Fruit fly (Drosophila melanogaster) whole organism, embryonic: ENCODE results near the gene CG3294.

Experiments used
- CG10366 ChIP-seq: fragments of 200-800 bp; sonication (Bioruptor generic); IDR thresholded peaks from 2 replicates; pipeline ENCODE4 v1.3.6; 2022; ENCODE audit warnings: missing biosample characterization, missing genetic modification characterization
- CG11456 ChIP-seq: fragments of 200-800 bp; sonication (Bioruptor generic); IDR thresholded peaks from 3 replicates; pipeline ENCODE4 v1.3.6; 2022; ENCODE audit warnings: missing biosample characterization, missing genetic modification characterization
- CG11723 ChIP-seq: fragments of 200-800 bp; sonication (Bioruptor generic); optimal IDR thresholded peaks from 2 replicates; lab custom pipeline; 2017; ENCODE audit warnings: missing biosample characterization, mild to moderate bottlenecking, missing genetic modification characterization
- CG12236 ChIP-seq: fragments of 200-800 bp; sonication (Bioruptor generic); optimal IDR thresholded peaks from 2 replicates; lab custom pipeline; 2016; ENCODE audit warnings: missing biosample characterization, missing genetic modification characterization
- CG12391 ChIP-seq: fragments of 200-800 bp; sonication (Bioruptor generic); optimal IDR thresholded peaks from 3 replicates; lab custom pipeline; 2018; ENCODE audit warnings: missing biosample characterization, mild to moderate bottlenecking, missing genetic modification characterization, moderate library complexity
- CG12769 ChIP-seq: fragments of 200-800 bp; sonication (Bioruptor generic); optimal IDR thresholded peaks from 2 replicates; lab custom pipeline; 2019; ENCODE audit warnings: missing biosample characterization, mild to moderate bottlenecking, missing genetic modification characterization, moderate library complexity
- CG13123 ChIP-seq: fragments of 200-800 bp; sonication (Bioruptor generic); optimal IDR thresholded peaks from 2 replicates; lab custom pipeline; 2016; ENCODE audit warnings: missing biosample characterization, missing genetic modification characterization
- CG14710 ChIP-seq: fragments of 200-800 bp; sonication (Bioruptor generic); optimal IDR thresholded peaks from 3 replicates; lab custom pipeline; 2019; ENCODE audit warnings: missing biosample characterization, mild to moderate bottlenecking, missing genetic modification characterization, moderate library complexity
- CG15011 ChIP-seq: fragments of 200-800 bp; sonication (Bioruptor generic); optimal IDR thresholded peaks from 3 replicates; lab custom pipeline; 2018; ENCODE audit warnings: missing biosample characterization, mild to moderate bottlenecking, missing genetic modification characterization
- CG17568 ChIP-seq: fragments of 200-800 bp; sonication (Bioruptor generic); optimal IDR thresholded peaks from 2 replicates; lab custom pipeline; 2018; ENCODE audit warnings: missing biosample characterization, mild to moderate bottlenecking, missing genetic modification characterization, moderate library complexity
- CG18599 ChIP-seq: fragments of 200-800 bp; sonication (Bioruptor generic); optimal IDR thresholded peaks from 3 replicates; lab custom pipeline; 2017; ENCODE audit warnings: missing biosample characterization, missing genetic modification characterization, mild to moderate bottlenecking, moderate library complexity, missing genetic modification reagents
- CG2712 ChIP-seq: fragments of 200-800 bp; optimal IDR thresholded peaks from 3 replicates; lab custom pipeline; 2019; ENCODE audit warnings: missing biosample characterization, mild to moderate bottlenecking, missing genetic modification characterization, moderate library complexity
- CG2875 ChIP-seq: fragments of 200-800 bp; sonication (Bioruptor generic); optimal IDR thresholded peaks from 2 replicates; lab custom pipeline; 2017; ENCODE audit warnings: missing biosample characterization, mild to moderate bottlenecking, missing genetic modification characterization, missing genetic modification reagents
- CG31224 ChIP-seq: fragments of 200-800 bp; sonication (Bioruptor generic); IDR thresholded peaks from 2 replicates; pipeline ENCODE4 v1.3.6; 2022; ENCODE audit warnings: missing biosample characterization, missing genetic modification characterization
- CG32767 ChIP-seq: fragments of 200-800 bp; sonication (Bioruptor generic); IDR thresholded peaks from 2 replicates; pipeline ENCODE4 v1.3.6; 2022; ENCODE audit warnings: missing biosample characterization, missing genetic modification characterization
- CG3281 ChIP-seq: fragments of 200-800 bp; sonication (Bioruptor generic); optimal IDR thresholded peaks from 3 replicates; lab custom pipeline; 2017; ENCODE audit warnings: missing biosample characterization, mild to moderate bottlenecking, missing genetic modification characterization
- CG33557 ChIP-seq: fragments of 200-800 bp; sonication (Bioruptor generic); optimal IDR thresholded peaks from 2 replicates; lab custom pipeline; 2019; ENCODE audit warnings: missing biosample characterization, mild to moderate bottlenecking, missing genetic modification characterization, moderate library complexity
- CG3407 ChIP-seq: fragments of 200-800 bp; sonication (Bioruptor generic); optimal IDR thresholded peaks from 2 replicates; lab custom pipeline; 2018; ENCODE audit warnings: missing biosample characterization, mild to moderate bottlenecking, missing genetic modification characterization
- CG34422 ChIP-seq: fragments of 200-800 bp; sonication (Bioruptor generic); IDR thresholded peaks from 3 replicates; pipeline ENCODE4 v1.3.6; 2022; ENCODE audit warnings: missing biosample characterization, missing genetic modification characterization
- CG3847 ChIP-seq: fragments of 200-800 bp; sonication (Bioruptor generic); IDR thresholded peaks from 2 replicates; pipeline ENCODE4 v1.3.6; 2022; ENCODE audit warnings: missing biosample characterization, missing genetic modification characterization
- CG42726 ChIP-seq: fragments of 200-800 bp; sonication (Bioruptor generic); IDR thresholded peaks from 2 replicates; pipeline ENCODE4 v1.3.6; 2022; ENCODE audit warnings: missing biosample characterization, missing genetic modification characterization; ENCODE audit not compliant: partially characterized antibody
- CG4328 ChIP-seq: fragments of 200-800 bp; sonication (Bioruptor generic); optimal IDR thresholded peaks from 3 replicates; lab custom pipeline; 2017; ENCODE audit warnings: missing biosample characterization, missing genetic modification reagents, missing genetic modification characterization
- CG6689 ChIP-seq: fragments of 200-800 bp; sonication (Bioruptor generic); IDR thresholded peaks from 2 replicates; pipeline ENCODE4 v1.3.6; 2022; ENCODE audit warnings: missing biosample characterization, missing genetic modification characterization
- CG7556 ChIP-seq: fragments of 200-800 bp; sonication (Bioruptor generic); optimal IDR thresholded peaks from 2 replicates; lab custom pipeline; 2017; ENCODE audit warnings: missing biosample characterization, mild to moderate bottlenecking, missing genetic modification characterization
- CG7928 ChIP-seq: fragments of 200-800 bp; sonication (Bioruptor generic); optimal IDR thresholded peaks from 2 replicates; lab custom pipeline; 2017; ENCODE audit warnings: missing biosample characterization, mild to moderate bottlenecking, missing genetic modification characterization
- D19A ChIP-seq: fragments of 200-800 bp; optimal IDR thresholded peaks from 3 replicates; lab custom pipeline; 2019; ENCODE audit warnings: missing biosample characterization, mild to moderate bottlenecking, missing genetic modification characterization, moderate library complexity
- Dfd ChIP-seq, 2 experiments: fragments of >200 bp; optimal IDR thresholded peaks; 2 replicates each; lab custom pipeline; 2017; ENCODE audit warnings: missing biosample characterization in 2 of 2, missing genetic modification characterization in 2 of 2
- Dp ChIP-seq: fragments of 200-800 bp; sonication (Bioruptor generic); optimal IDR thresholded peaks from 2 replicates; lab custom pipeline; 2018; ENCODE audit warnings: missing biosample characterization, mild to moderate bottlenecking, missing genetic modification characterization, moderate library complexity
- Gug ChIP-seq: fragments of 200-800 bp; sonication (Bioruptor generic); IDR thresholded peaks from 4 replicates; pipeline ENCODE4 v1.3.6; 2022; ENCODE audit warnings: missing biosample characterization, missing genetic modification characterization
- HLH54F ChIP-seq: fragments of 200-800 bp; sonication (Bioruptor generic); optimal IDR thresholded peaks from 3 replicates; lab custom pipeline; 2016; ENCODE audit warnings: missing biosample characterization, missing genetic modification characterization
- HmgD ChIP-seq: fragments of 200-800 bp; sonication (Bioruptor generic); optimal IDR thresholded peaks from 3 replicates; lab custom pipeline; 2016; ENCODE audit warnings: missing biosample characterization, missing genetic modification characterization
- MTF-1 ChIP-seq: fragments of 200-800 bp; sonication (Bioruptor generic); optimal IDR thresholded peaks from 2 replicates; lab custom pipeline; 2018; ENCODE audit warnings: missing biosample characterization, mild to moderate bottlenecking, missing genetic modification characterization, borderline replicate concordance
- Meics ChIP-seq: fragments of 200-800 bp; sonication (Bioruptor generic); optimal IDR thresholded peaks from 2 replicates; lab custom pipeline; 2017; ENCODE audit warnings: missing biosample characterization, mild to moderate bottlenecking, missing genetic modification characterization
- Sox100B ChIP-seq: fragments of 200-800 bp; sonication (Bioruptor generic); optimal IDR thresholded peaks from 3 replicates; lab custom pipeline; 2018; ENCODE audit warnings: missing biosample characterization, mild to moderate bottlenecking, missing genetic modification characterization
- Spps ChIP-seq: fragments of 200-800 bp; sonication (Bioruptor generic); optimal IDR thresholded peaks from 2 replicates; lab custom pipeline; 2018; ENCODE audit warnings: missing biosample characterization, mild to moderate bottlenecking, missing genetic modification characterization
- Sry-δ ChIP-seq: fragments of 200-800 bp; sonication (Bioruptor generic); optimal IDR thresholded peaks from 2 replicates; lab custom pipeline; 2016; ENCODE audit warnings: missing biosample characterization, missing genetic modification characterization
- Taf1 ChIP-seq: fragments of 200-800 bp; sonication (Bioruptor generic); IDR thresholded peaks from 2 replicates; pipeline ENCODE4 v1.3.6; 2022; ENCODE audit warnings: missing biosample characterization, missing genetic modification characterization
- Usf ChIP-seq: fragments of 200-800 bp; sonication (Bioruptor generic); optimal IDR thresholded peaks from 2 replicates; lab custom pipeline; 2017; ENCODE audit warnings: missing genotype, missing biosample characterization, missing genetic modification characterization
- caup ChIP-seq: fragments of 200-800 bp; sonication (Bioruptor generic); optimal IDR thresholded peaks from 3 replicates; lab custom pipeline; 2017; ENCODE audit warnings: missing biosample characterization, mild to moderate bottlenecking, missing genetic modification characterization, moderate library complexity; ENCODE audit not compliant: severe bottlenecking
- ci ChIP-seq: fragments of 200-800 bp; sonication (Bioruptor generic); IDR thresholded peaks from 3 replicates; pipeline ENCODE4 v1.3.6; 2022; ENCODE audit warnings: missing biosample characterization, missing genetic modification characterization
- danr ChIP-seq: fragments of 200-800 bp; sonication (Bioruptor generic); IDR thresholded peaks from 2 replicates; pipeline ENCODE4 v1.3.6; 2022; ENCODE audit warnings: missing biosample characterization, missing genetic modification characterization
- eyg ChIP-seq: fragments of 200-800 bp; sonication (Bioruptor generic); optimal IDR thresholded peaks from 3 replicates; lab custom pipeline; 2016; ENCODE audit warnings: missing biosample characterization, missing genetic modification characterization
- hbn ChIP-seq: fragments of 200-800 bp; sonication (Bioruptor generic); IDR thresholded peaks from 2 replicates; pipeline ENCODE4 v1.3.6; 2022; ENCODE audit warnings: missing biosample characterization, missing genetic modification characterization; ENCODE audit not compliant: partially characterized antibody
- jigr1 ChIP-seq: fragments of 200-800 bp; sonication (Bioruptor generic); IDR thresholded peaks from 3 replicates; pipeline ENCODE4 v1.3.6; 2022; ENCODE audit warnings: missing biosample characterization, missing genetic modification characterization
- kah ChIP-seq: fragments of 200-800 bp; sonication (Bioruptor generic); optimal IDR thresholded peaks from 2 replicates; lab custom pipeline; 2018; ENCODE audit warnings: missing biosample characterization, mild to moderate bottlenecking, missing genetic modification characterization
- ken ChIP-seq: fragments of 200-800 bp; sonication (Bioruptor generic); IDR thresholded peaks from 3 replicates; pipeline ENCODE4 v1.3.6; 2022; ENCODE audit warnings: missing biosample characterization, missing genetic modification characterization
- sens ChIP-seq: fragments of 200-800 bp; sonication (Bioruptor generic); peaks from one replicate; lab custom pipeline; 2016; ENCODE audit warnings: missing biosample characterization, missing genetic modification characterization
- seq ChIP-seq: fragments of 200-800 bp; sonication (Bioruptor generic); IDR thresholded peaks from 2 replicates; pipeline ENCODE4 v1.3.6; 2022; ENCODE audit warnings: missing biosample characterization, missing genetic modification characterization
- ttk ChIP-seq: fragments of 200-800 bp; sonication (Bioruptor generic); IDR thresholded peaks from 2 replicates; pipeline ENCODE4 v2.1.2; 2022; ENCODE audit warnings: missing biosample characterization, missing genetic modification characterization
- unc-4 ChIP-seq: fragments of 200-800 bp; sonication (Bioruptor generic); IDR thresholded peaks from 2 replicates; pipeline ENCODE4 v1.3.6; 2022; ENCODE audit warnings: missing biosample characterization, missing genetic modification characterization; ENCODE audit not compliant: partially characterized antibody

The CG3294 gene

DNA sequence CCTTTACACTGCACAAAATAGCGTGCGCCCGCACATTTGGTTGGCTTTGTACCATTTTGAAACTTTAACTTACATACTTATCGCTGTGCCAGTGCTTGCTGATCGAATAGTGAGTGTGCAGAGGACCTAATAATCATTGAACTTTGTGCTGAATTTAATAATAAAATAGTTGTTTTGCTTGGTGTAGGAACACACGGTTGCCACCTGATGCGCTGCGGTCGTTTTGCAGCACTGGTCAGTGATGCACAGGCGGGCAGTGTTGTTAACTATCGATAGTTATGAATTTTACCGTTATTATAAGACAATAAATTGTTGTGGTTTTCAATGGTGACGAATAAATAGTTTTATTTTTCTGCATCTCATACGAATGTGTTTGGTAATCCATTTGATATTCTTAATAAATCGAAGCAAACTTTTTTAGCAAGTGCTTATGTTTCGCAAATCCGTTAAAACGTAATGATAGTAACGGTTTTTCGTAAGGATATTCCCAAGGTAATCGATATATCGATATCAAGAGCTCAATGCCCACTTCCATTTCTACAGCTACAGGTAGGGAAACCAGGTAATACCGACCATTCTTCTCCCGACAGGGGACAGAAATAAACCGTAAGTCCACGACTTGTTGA, 43.5 kb downstream of the CG3294 start, which contains the start of the genes tank and CG12194 (continued):
- TF ChIP-seq CG12391 (peak; percentile 99), unc-4 (GFP tag; lab: Robert Waterston, UW) (peak; percentile 79), Dfd (GFP tag; optimal IDR thresholded peaks at IDR 0.05; lab: Kevin White, UChicago) (no peak), HmgD (GFP tag; lab: Kevin White, UChicago) (peak; percentile 99), D19A (tag; lab: Kevin White, UChicago) (peak; percentile 95), Spps (tag; lab: Kevin White, UChicago) (peak; percentile 98), CG17568 (GFP tag; lab: Kevin White, UChicago) (peak; percentile 98), CG12236 (GFP tag; lab: Kevin White, UChicago) (peak; percentile 99), CG12769 (tag; lab: Kevin White, UChicago) (peak; percentile 100), Sox100B (GFP tag; lab: Kevin White, UChicago) (peak; percentile 92), CG14710 (tag; lab: Kevin White, UChicago) (peak; percentile 97), MTF-1 (GFP tag; lab: Kevin White, UChicago) (peak; percentile 98), CG34422 (GFP tag; lab: Robert Waterston, UW) (peak; percentile 100), Sry-δ (GFP tag; lab: Kevin White, UChicago) (peak; percentile 86), CG7928 (peak; percentile 82), CG3847 (GFP tag; lab: Robert Waterston, UW) (peak; percentile 99), hbn (GFP tag; lab: Robert Waterston, UW) (peak; percentile 60), CG10366 (GFP tag; lab: Robert Waterston, UW) (peak; percentile 99), CG11723 (peak; percentile 98), CG42726 (peak; percentile 69), CG32767 (GFP tag; lab: Robert Waterston, UW) (peak; percentile 99), danr (peak; percentile 99), CG11456 (GFP tag; lab: Robert Waterston, UW) (peak; percentile 99), HLH54F (peak; percentile 99), ci (GFP tag; lab: Robert Waterston, UW) (peak; percentile 100), CG2875 (GFP tag; lab: Kevin White, UChicago) (peak; percentile 99), ken (GFP tag; lab: Robert Waterston, UW) (peak; percentile 99), Dp (GFP tag; lab: Kevin White, UChicago) (peak; percentile 42), CG33557 (GFP tag; lab: Kevin White, UChicago) (peak; percentile 82), eyg (GFP tag; lab: Kevin White, UChicago) (peak; percentile 99), kah (GFP tag; lab: Kevin White, UChicago) (peak; percentile 84), Gug (GFP tag; lab: Robert Waterston, UW) (peak; percentile 100), CG13123 (GFP tag; lab: Kevin White, UChicago) (peak; percentile 98), CG3407 (GFP tag; lab: Kevin White, UChicago) (peak; percentile 98), CG2712 (tag; lab: Kevin White, UChicago) (peak; percentile 99), seq (GFP tag; lab: Robert Waterston, UW) (peak; percentile 99), CG6689 (peak; percentile 99), CG18599 (GFP tag; lab: Kevin White, UChicago) (peak; percentile 98), ttk (peak; percentile 100), CG3281 (GFP tag; lab: Kevin White, UChicago) (peak; percentile 98), jigr1 (GFP tag; lab: Robert Waterston, UW) (peak; percentile 99), Taf1 (GFP tag; lab: Robert Waterston, UW) (peak; percentile 97), CG15011 (GFP tag; lab: Kevin White, UChicago) (peak; percentile 95), CG31224 (peak; percentile 97), CG7556 (GFP tag; lab: Kevin White, UChicago) (peak; percentile 97), CG4328 (peak; percentile 85), Meics (GFP tag; lab: Kevin White, UChicago) (peak; percentile 99), caup (GFP tag; lab: Kevin White, UChicago) (peak; percentile 99), Usf (GFP tag; lab: Kevin White, UChicago) (peak; percentile 96), sens (peak; percentile 100)
